Fruit fly (Drosophila melanogaster) whole organism, embryonic: ENCODE results near the gene CG4291.

ENCODE experiments used
- Ada2b ChIP-seq: fragments of 200-800 bp; sonication (Bioruptor generic); IDR thresholded peaks from 2 replicates; pipeline ENCODE4 v1.3.6; 2022; ENCODE audit warnings: missing biosample characterization, missing genetic modification characterization
- Bgb ChIP-seq: fragments of 200-800 bp; sonication (Bioruptor generic); IDR thresholded peaks from 2 replicates; pipeline ENCODE4 v1.3.6; 2022; ENCODE audit warnings: missing biosample characterization, missing genetic modification characterization; ENCODE audit not compliant: partially characterized antibody
- CG10209 ChIP-seq: fragments of 200-800 bp; sonication (Bioruptor generic); optimal IDR thresholded peaks from 3 replicates; lab custom pipeline; 2017; ENCODE audit warnings: missing biosample characterization, mild to moderate bottlenecking, missing genetic modification characterization, missing genetic modification reagents
- CG10979 ChIP-seq: fragments of 200-800 bp; sonication (Bioruptor generic); optimal IDR thresholded peaks from 2 replicates; lab custom pipeline; 2018; ENCODE audit warnings: missing biosample characterization, mild to moderate bottlenecking, missing genetic modification characterization, moderate library complexity
- CG11093 ChIP-seq: fragments of 200-800 bp; sonication (Bioruptor generic); IDR thresholded peaks from 3 replicates; pipeline ENCODE4 v1.3.6; 2022; ENCODE audit warnings: missing biosample characterization, missing genetic modification characterization
- CG11247 ChIP-seq: fragments of 200-800 bp; sonication (Bioruptor generic); IDR thresholded peaks from 2 replicates; pipeline ENCODE4 v1.3.6; 2022; ENCODE audit warnings: missing biosample characterization, missing genetic modification characterization
- CG11560 ChIP-seq: fragments of 200-800 bp; sonication (Bioruptor generic); IDR thresholded peaks from 3 replicates; pipeline ENCODE4 v1.3.6; 2022; ENCODE audit warnings: missing biosample characterization, missing genetic modification characterization
- CG12299 ChIP-seq: fragments of 200-800 bp; sonication (Bioruptor generic); optimal IDR thresholded peaks from 2 replicates; lab custom pipeline; 2018; ENCODE audit warnings: missing biosample characterization, mild to moderate bottlenecking, missing genetic modification characterization
- CG12391 ChIP-seq: fragments of 200-800 bp; sonication (Bioruptor generic); optimal IDR thresholded peaks from 3 replicates; lab custom pipeline; 2018; ENCODE audit warnings: missing biosample characterization, mild to moderate bottlenecking, missing genetic modification characterization, moderate library complexity
- CG12942 ChIP-seq: fragments of 200-800 bp; sonication (Bioruptor generic); optimal IDR thresholded peaks from 3 replicates; lab custom pipeline; 2016; ENCODE audit warnings: missing biosample characterization, missing genetic modification characterization
- CG15011 ChIP-seq: fragments of 200-800 bp; sonication (Bioruptor generic); optimal IDR thresholded peaks from 3 replicates; lab custom pipeline; 2018; ENCODE audit warnings: missing biosample characterization, mild to moderate bottlenecking, missing genetic modification characterization
- CG15514 ChIP-seq: fragments of 200-800 bp; sonication (Bioruptor generic); optimal IDR thresholded peaks from 3 replicates; lab custom pipeline; 2017; ENCODE audit warnings: missing biosample characterization, missing genetic modification characterization, mild to moderate bottlenecking, moderate library complexity, missing genetic modification reagents
- CG16815 ChIP-seq: fragments of 200-800 bp; sonication (Bioruptor generic); optimal IDR thresholded peaks from 3 replicates; lab custom pipeline; 2017; ENCODE audit warnings: missing biosample characterization, mild to moderate bottlenecking, missing genetic modification characterization
- CG17385 ChIP-seq: fragments of 200-800 bp; sonication (Bioruptor generic); optimal IDR thresholded peaks from 3 replicates; lab custom pipeline; 2018; ENCODE audit warnings: missing biosample characterization, mild to moderate bottlenecking, missing genetic modification characterization
- CG2889 ChIP-seq: fragments of 200-800 bp; sonication (Bioruptor generic); IDR thresholded peaks from 3 replicates; pipeline ENCODE4 v1.3.6; 2022; ENCODE audit warnings: missing biosample characterization, missing genetic modification characterization
- CG30403 ChIP-seq: fragments of 200-800 bp; sonication (Bioruptor generic); optimal IDR thresholded peaks from 3 replicates; lab custom pipeline; 2016; ENCODE audit warnings: missing biosample characterization, missing genetic modification characterization
- CG32767 ChIP-seq: fragments of 200-800 bp; sonication (Bioruptor generic); IDR thresholded peaks from 2 replicates; pipeline ENCODE4 v1.3.6; 2022; ENCODE audit warnings: missing biosample characterization, missing genetic modification characterization
- CG4404 ChIP-seq: fragments of 200-800 bp; sonication (Bioruptor generic); IDR thresholded peaks from 2 replicates; pipeline ENCODE4 v1.3.6; 2022; ENCODE audit warnings: missing biosample characterization, missing genetic modification characterization
- CG5245 ChIP-seq: fragments of 200-800 bp; sonication (Bioruptor generic); optimal IDR thresholded peaks from 3 replicates; lab custom pipeline; 2016; ENCODE audit warnings: missing biosample characterization, missing genetic modification characterization
- CG9797 ChIP-seq: fragments of 200-800 bp; sonication (Bioruptor generic); optimal IDR thresholded peaks from 3 replicates; lab custom pipeline; 2018; ENCODE audit warnings: missing biosample characterization, mild to moderate bottlenecking, missing genetic modification characterization
- CG9876 ChIP-seq: fragments of 200-800 bp; sonication (Bioruptor generic); optimal IDR thresholded peaks from 2 replicates; lab custom pipeline; 2016; ENCODE audit warnings: missing biosample characterization, missing genetic modification characterization
- D ChIP-seq, 2 experiments: fragments of 200-800 bp in 1 of 2; fragments of >200 bp in 1 of 2; sonication (Bioruptor generic) in 1 of 2; optimal IDR thresholded peaks; 2 replicates in 1 of 2; 3 replicates in 1 of 2; lab custom pipeline; 2017; ENCODE audit warnings: mild to moderate bottlenecking in 1 of 2, missing biosample characterization in 1 of 2, missing genetic modification characterization in 1 of 2, missing genetic modification reagents in 1 of 2
- D19B ChIP-seq: fragments of 200-800 bp; sonication (Bioruptor generic); optimal IDR thresholded peaks from 2 replicates; lab custom pipeline; 2017; ENCODE audit warnings: missing biosample characterization, mild to moderate bottlenecking, missing genetic modification characterization
- ERR ChIP-seq: fragments of 200-800 bp; sonication (Bioruptor generic); optimal IDR thresholded peaks from 2 replicates; lab custom pipeline; 2016; ENCODE audit warnings: missing biosample characterization, missing genetic modification characterization
- Gsc ChIP-seq: fragments of 200-800 bp; sonication (Bioruptor generic); IDR thresholded peaks from 2 replicates; pipeline ENCODE4 v1.3.6; 2022; ENCODE audit warnings: missing biosample characterization, missing genetic modification characterization
- HLH4C ChIP-seq: fragments of 200-800 bp; sonication (Bioruptor generic); IDR thresholded peaks from 3 replicates; pipeline ENCODE4 v1.3.6; 2022; ENCODE audit warnings: missing biosample characterization, missing genetic modification characterization; ENCODE audit not compliant: partially characterized antibody
- Hsf ChIP-seq: fragments of 200-800 bp; sonication (Bioruptor generic); optimal IDR thresholded peaks from 3 replicates; lab custom pipeline; 2016; ENCODE audit warnings: missing biosample characterization, missing genetic modification characterization
- Optix ChIP-seq: fragments of 200-800 bp; sonication (Bioruptor generic); IDR thresholded peaks from 3 replicates; pipeline ENCODE4 v1.3.6; 2022; ENCODE audit warnings: missing biosample characterization, missing genetic modification characterization
- Ravus ChIP-seq: fragments of 200-800 bp; sonication (Bioruptor generic); IDR thresholded peaks from 2 replicates; pipeline ENCODE4 v1.3.6; 2022; ENCODE audit warnings: missing biosample characterization, missing genetic modification characterization
- YL-1 ChIP-seq: fragments of 200-800 bp; sonication (Bioruptor generic); optimal IDR thresholded peaks from 3 replicates; lab custom pipeline; 2017; ENCODE audit warnings: missing biosample characterization, mild to moderate bottlenecking, missing genetic modification characterization
- bsh ChIP-seq, 2 experiments: fragments of 200-800 bp; sonication (Bioruptor generic); optimal IDR thresholded peaks; 2 replicates each; lab custom pipeline; 2017 to 2018; ENCODE audit warnings: mild to moderate bottlenecking in 2 of 2, missing biosample characterization in 2 of 2, missing genetic modification characterization in 2 of 2, moderate library complexity in 1 of 2
- cas ChIP-seq: fragments of 200-800 bp; sonication (Bioruptor generic); IDR thresholded peaks from 2 replicates; pipeline ENCODE4 v1.3.6; 2022; ENCODE audit warnings: missing biosample characterization, missing genetic modification characterization
- caup ChIP-seq: fragments of 200-800 bp; sonication (Bioruptor generic); optimal IDR thresholded peaks from 3 replicates; lab custom pipeline; 2017; ENCODE audit warnings: missing biosample characterization, mild to moderate bottlenecking, missing genetic modification characterization, moderate library complexity; ENCODE audit not compliant: severe bottlenecking
- cg ChIP-seq: fragments of 200-800 bp; sonication (Bioruptor generic); optimal IDR thresholded peaks from 3 replicates; lab custom pipeline; 2019; ENCODE audit warnings: missing biosample characterization, mild to moderate bottlenecking, missing genetic modification characterization, moderate library complexity
- ci ChIP-seq: fragments of 200-800 bp; sonication (Bioruptor generic); IDR thresholded peaks from 3 replicates; pipeline ENCODE4 v1.3.6; 2022; ENCODE audit warnings: missing biosample characterization, missing genetic modification characterization
- crc ChIP-seq: fragments of 200-800 bp; sonication (Bioruptor generic); optimal IDR thresholded peaks from 2 replicates; lab custom pipeline; 2016; ENCODE audit warnings: missing biosample characterization, missing genetic modification characterization
- cwo ChIP-seq: fragments of 200-800 bp; sonication (Bioruptor generic); optimal IDR thresholded peaks from 3 replicates; lab custom pipeline; 2017; ENCODE audit warnings: missing biosample characterization, missing genetic modification characterization, mild to moderate bottlenecking, moderate library complexity, missing genetic modification reagents
- dmrt99B ChIP-seq: fragments of 200-800 bp; sonication (Bioruptor generic); optimal IDR thresholded peaks from 2 replicates; lab custom pipeline; 2018; ENCODE audit warnings: missing biosample characterization, mild to moderate bottlenecking, missing genetic modification characterization, moderate library complexity
- ems ChIP-seq: fragments of 200-800 bp; sonication (Bioruptor generic); optimal IDR thresholded peaks from 3 replicates; lab custom pipeline; 2016; ENCODE audit warnings: missing biosample characterization, missing genetic modification characterization
- ftz-f1 ChIP-seq: fragments of 200-800 bp; sonication (Bioruptor generic); optimal IDR thresholded peaks from 2 replicates; lab custom pipeline; 2016; ENCODE audit warnings: missing biosample characterization, missing genetic modification characterization
- gfzf ChIP-seq: fragments of 200-800 bp; sonication (Bioruptor generic); optimal IDR thresholded peaks from 2 replicates; lab custom pipeline; 2016; ENCODE audit warnings: missing biosample characterization, mild to moderate bottlenecking, missing genetic modification characterization, moderate library complexity
- grau ChIP-seq: fragments of 200-800 bp; optimal IDR thresholded peaks from 3 replicates; lab custom pipeline; 2019; ENCODE audit warnings: missing biosample characterization, mild to moderate bottlenecking, missing genetic modification characterization, moderate library complexity
- lmd ChIP-seq: fragments of 200-800 bp; sonication (Bioruptor generic); IDR thresholded peaks from 2 replicates; pipeline ENCODE4 v1.3.6; 2022; ENCODE audit warnings: missing biosample characterization, missing genetic modification characterization
- pnt ChIP-seq: fragments of 200-800 bp; sonication (Bioruptor generic); optimal IDR thresholded peaks from 3 replicates; lab custom pipeline; 2016; ENCODE audit warnings: missing biosample characterization, missing genetic modification characterization
- sd ChIP-seq: fragments of 200-800 bp; sonication (Bioruptor generic); optimal IDR thresholded peaks from 3 replicates; lab custom pipeline; 2018; ENCODE audit warnings: missing biosample characterization, mild to moderate bottlenecking, missing genetic modification characterization, moderate library complexity
- sim ChIP-seq: fragments of 200-800 bp; sonication (Bioruptor generic); IDR thresholded peaks from 2 replicates; pipeline ENCODE4 v1.3.6; 2022; ENCODE audit warnings: missing biosample characterization, missing genetic modification characterization
- slbo ChIP-seq: fragments of 200-800 bp; sonication (Bioruptor generic); IDR thresholded peaks from 2 replicates; pipeline ENCODE4 v1.3.6; 2022; ENCODE audit warnings: missing biosample characterization, missing genetic modification characterization
- ttk ChIP-seq: fragments of 200-800 bp; sonication (Bioruptor generic); IDR thresholded peaks from 2 replicates; pipeline ENCODE4 v2.1.2; 2022; ENCODE audit warnings: missing biosample characterization, missing genetic modification characterization

CG4291 gene

dm6 chr2L:819315-820032, 33.1 kb downstream of the CG4291 start, which contains the start of the genes PGAP2 and Clp (continued):
- peak; percentile 71 for TF ChIP-seq HLH4C (GFP tag; lab: Robert Waterston, UW)
- TF ChIP-seq Gsc (GFP tag; lab: Robert Waterston, UW), result no peak
- no peak for TF ChIP-seq crc (GFP tag; lab: Kevin White, UChicago)
- peak; percentile 9 for TF ChIP-seq CG9797 (GFP tag; lab: Kevin White, UChicago)
- TF ChIP-seq CG17385 (GFP tag; lab: Kevin White, UChicago), result peak; percentile 64
- peak; percentile 67 for TF ChIP-seq CG12942 (GFP tag; lab: Kevin White, UChicago)
- TF ChIP-seq Ada2b (GFP tag; lab: Robert Waterston, UW), result peak; percentile 61; the same call in 1 of the 2 replicates
- TF ChIP-seq CG16815 (GFP tag; lab: Kevin White, UChicago), result peak; percentile 59
- TF ChIP-seq CG11093 (GFP tag; lab: Robert Waterston, UW), result peak; percentile 58; the same call in 2 of the 3 replicates
- TF ChIP-seq sim (GFP tag; lab: Robert Waterston, UW), result no peak
- no peak for TF ChIP-seq YL-1
- no peak for TF ChIP-seq dmrt99B (tag; lab: Kevin White, UChicago)
- peak; percentile 47 for TF ChIP-seq CG15011 (GFP tag; lab: Kevin White, UChicago)
- peak; percentile 79 for TF ChIP-seq grau
- TF ChIP-seq Bgb (GFP tag; lab: Robert Waterston, UW), result no peak
- peak; percentile 72 for TF ChIP-seq Hsf (GFP tag; lab: Kevin White, UChicago)
- TF ChIP-seq ERR (GFP tag; lab: Kevin White, UChicago), result no peak
- 0 out of 2 replicates have a peak, but pooled peaks have one; percentile 13 for TF ChIP-seq cas (GFP tag; lab: Robert Waterston, UW)
- TF ChIP-seq Optix (GFP tag; lab: Robert Waterston, UW), result no peak; the same call in 2 of the 3 replicates
- TF ChIP-seq D19B, result peak; percentile 49
- peak; percentile 45 for TF ChIP-seq CG12299
- TF ChIP-seq gfzf (GFP tag; lab: Kevin White, UChicago), result no peak
- TF ChIP-seq cwo (GFP tag; lab: Kevin White, UChicago), result peak; percentile 38
- no peak for TF ChIP-seq CG11560 (tag; lab: Robert Waterston, UW)
- peak; percentile 59 for TF ChIP-seq CG15514 (GFP tag; lab: Kevin White, UChicago)
- TF ChIP-seq CG10209 (GFP tag; lab: Kevin White, UChicago), result peak; percentile 66
- TF ChIP-seq Ravus (GFP tag; lab: Robert Waterston, UW), result peak; percentile 20
- peak; percentile 85 for TF ChIP-seq CG10979 (tag; lab: Kevin White, UChicago)
- peak; percentile 16 for TF ChIP-seq pnt (GFP tag; lab: Kevin White, UChicago)
- peak; percentile 71; the same call in 1 of the 2 replicates for TF ChIP-seq CG32767 (GFP tag; lab: Robert Waterston, UW)
- no peak for TF ChIP-seq D (optimal IDR thresholded peaks at IDR 0.05; lab: Kevin White, UChicago)
- TF ChIP-seq D (GFP tag; optimal IDR thresholded peaks at IDR 0.05; lab: Kevin White, UChicago), result peak; percentile 41
- TF ChIP-seq ems, result peak; percentile 41
- peak; percentile 59; the same call in 2 of the 3 replicates for TF ChIP-seq CG2889 (GFP tag; lab: Robert Waterston, UW)
- peak; percentile 71 for TF ChIP-seq CG4404 (GFP tag; lab: Robert Waterston, UW)
- no peak for TF ChIP-seq CG9876
- TF ChIP-seq cg, result no peak
- peak; percentile 72 for TF ChIP-seq ttk
- TF ChIP-seq bsh (GFP tag; optimal IDR thresholded peaks at IDR 0.05; lab: Kevin White, UChicago), result peak in 1 of 2 experiments; percentile 72
- TF ChIP-seq caup (GFP tag; lab: Kevin White, UChicago), result peak; percentile 42
- peak; percentile 84 for TF ChIP-seq lmd (GFP tag; lab: Robert Waterston, UW)
- TF ChIP-seq slbo (GFP tag; lab: Robert Waterston, UW), result peak; percentile 89
- peak; percentile 86 for TF ChIP-seq CG30403 (GFP tag; lab: Kevin White, UChicago)
- TF ChIP-seq CG12391 (tag; lab: Kevin White, UChicago), result peak; percentile 89
- TF ChIP-seq ftz-f1 (GFP tag; lab: Kevin White, UChicago), result no peak
- no peak for TF ChIP-seq sd (tag; lab: Kevin White, UChicago)
- peak; percentile 69; the same call in 2 of the 3 replicates for TF ChIP-seq ci (GFP tag; lab: Robert Waterston, UW)
- peak; percentile 42 for TF ChIP-seq CG5245 (GFP tag; lab: Kevin White, UChicago)
- peak; percentile 46; the same call in 1 of the 2 replicates for TF ChIP-seq CG11247 (GFP tag; lab: Robert Waterston, UW)
